Fruit fly (Drosophila melanogaster): ENCODE measurements around the gene Dyro.

The Dyro gene

DNA sequence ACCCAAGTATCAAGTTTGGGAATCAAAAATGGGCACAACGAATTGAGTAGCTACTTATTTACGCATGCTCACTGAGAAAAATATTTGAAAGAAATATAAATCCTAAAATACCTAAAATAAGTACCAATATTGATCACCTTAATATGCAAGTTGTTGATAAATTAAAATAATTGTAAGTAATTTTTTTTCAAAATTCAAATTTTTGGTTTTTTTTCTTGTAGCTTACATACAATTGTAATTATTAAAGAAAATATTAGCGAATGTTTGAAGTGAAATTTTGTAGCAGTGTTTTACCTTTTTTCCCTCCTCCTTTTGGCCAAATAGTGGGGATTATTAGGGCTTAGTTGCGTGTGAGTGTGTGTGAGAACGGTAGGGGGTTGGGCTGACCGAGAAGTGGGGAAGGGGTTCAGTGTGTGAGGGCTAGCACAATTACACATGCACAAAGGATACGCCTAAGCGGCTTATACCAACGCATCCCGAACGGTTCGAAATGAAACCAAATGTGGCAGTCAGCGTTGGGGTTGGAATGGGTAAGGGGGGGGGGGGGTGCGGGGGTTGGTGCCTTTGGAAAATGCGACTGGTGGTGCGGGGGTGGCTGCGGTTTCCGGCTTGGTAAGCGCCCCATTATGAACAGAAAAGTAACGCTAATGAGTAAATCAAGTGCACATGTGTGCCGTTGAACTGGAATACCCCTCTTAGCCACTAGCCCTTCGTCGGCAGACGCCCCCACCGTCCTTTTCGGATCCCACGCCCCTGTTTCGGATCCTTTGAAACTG, 14.2 kb upstream of the Dyro start (continued):
- no peak for TF ChIP-seq nerfin-2 (GFP tag; IDR thresholded peaks at IDR 0.05; ENCODE audit: partially characterized antibody)
- TF ChIP-seq Ssrp (tag; optimal IDR thresholded peaks at IDR 0.05): no peak
- no peak for TF ChIP-seq CG4854 (GFP tag; optimal IDR thresholded peaks at IDR 0.05)
- no peak for TF ChIP-seq Dad (GFP tag; optimal IDR thresholded peaks at IDR 0.05)
- no peak for TF ChIP-seq Tbp (GFP tag; optimal IDR thresholded peaks at IDR 0.05)
- no peak for TF ChIP-seq YL-1 (GFP tag; optimal IDR thresholded peaks at IDR 0.05)
- TF ChIP-seq rib (GFP tag; IDR thresholded peaks at IDR 0.05): peak; percentile 24; the same call in 1 of the 2 replicates
- no peak for TF ChIP-seq CG7745 (tag; optimal IDR thresholded peaks at IDR 0.05)
- no peak for TF ChIP-seq Scr (GFP tag; IDR thresholded peaks at IDR 0.05; ENCODE audit: partially characterized antibody)
- no peak; the same call in 2 of the 3 replicates for TF ChIP-seq CG6791 (GFP tag; IDR thresholded peaks at IDR 0.05; ENCODE audit: partially characterized antibody)
- no peak for TF ChIP-seq danr (GFP tag; IDR thresholded peaks at IDR 0.05)
- peak; percentile 2 for TF ChIP-seq Xbp1 (GFP tag; optimal IDR thresholded peaks at IDR 0.05)
- no peak for TF ChIP-seq CG6683 (GFP tag; optimal IDR thresholded peaks at IDR 0.05)
- TF ChIP-seq Poxn (GFP tag; IDR thresholded peaks at IDR 0.05): no peak

DNA sequence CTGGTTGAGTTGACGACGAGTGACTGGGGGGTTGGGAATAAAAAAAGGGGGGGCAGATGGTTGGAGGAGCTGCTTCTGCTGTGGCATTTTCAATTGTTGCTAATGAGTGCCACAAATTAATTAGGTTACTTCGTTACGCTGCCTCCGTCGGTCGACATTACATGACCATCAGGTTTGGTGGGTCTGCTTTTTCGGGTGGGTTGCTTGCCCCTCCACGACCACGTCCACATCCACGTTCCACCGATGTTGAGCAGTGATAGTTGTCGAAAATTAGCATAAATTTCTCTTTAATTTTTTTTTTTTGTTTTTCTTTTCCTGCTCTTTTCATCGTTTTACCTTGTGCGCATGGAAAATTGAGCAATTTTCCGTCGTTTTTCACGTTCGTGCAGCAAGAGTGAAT, 12.8 kb upstream of the Dyro start:
- TF ChIP-seq CG31441 (GFP tag; IDR thresholded peaks at IDR 0.05) (no peak), Awh (GFP tag; IDR thresholded peaks at IDR 0.05) (peak; percentile 89), crc (GFP tag; optimal IDR thresholded peaks at IDR 0.05) (no peak), CG15479 (GFP tag; optimal IDR thresholded peaks at IDR 0.05) (no peak), CG16813 (GFP tag; IDR thresholded peaks at IDR 0.05; ENCODE audit: partially characterized antibody) (no peak), HHEX (GFP tag; optimal IDR thresholded peaks at IDR 0.05) (peak; percentile 14), Vsx1 (GFP tag; optimal IDR thresholded peaks at IDR 0.05) (peak; percentile 30), usp (GFP tag; optimal IDR thresholded peaks at IDR 0.05) (no peak), CG34422 (GFP tag; IDR thresholded peaks at IDR 0.05) (0 out of 3 replicates have a peak, but pooled peaks have one; percentile 38), crol (GFP tag; IDR thresholded peaks at IDR 0.05) (peak; percentile 50), CG10543 (GFP tag; optimal IDR thresholded peaks at IDR 0.05) (peak; percentile 1), disco-r (GFP tag; optimal IDR thresholded peaks at IDR 0.05) (no peak), sens (GFP tag) (peak; percentile 44), sqz (GFP tag; optimal IDR thresholded peaks at IDR 0.05) (peak; percentile 63), CG13287 (GFP tag; IDR thresholded peaks at IDR 0.05; ENCODE audit: partially characterized antibody) (no peak), vvl (GFP tag; IDR thresholded peaks at IDR 0.05) (peak; percentile 64; the same call in 1 of the 2 replicates), amos (GFP tag; IDR thresholded peaks at IDR 0.05; ENCODE audit: partially characterized antibody) (no peak), CG6689 (GFP tag; IDR thresholded peaks at IDR 0.05) (0 out of 2 replicates have a peak, but pooled peaks have one; percentile 12), kni (GFP tag; optimal IDR thresholded peaks at IDR 0.05) (peak; percentile 17), Aef1 (GFP tag; IDR thresholded peaks at IDR 0.05) (no peak), CG14441 (GFP tag; IDR thresholded peaks at IDR 0.05) (0 out of 2 replicates have a peak, but pooled peaks have one; percentile 17), ci (GFP tag; IDR thresholded peaks at IDR 0.05) (0 out of 3 replicates have a peak, but pooled peaks have one; percentile 33), CG7745 (tag; optimal IDR thresholded peaks at IDR 0.05) (peak; percentile 53), p53 (GFP tag; optimal IDR thresholded peaks at IDR 0.05) (no peak), Med (GFP tag) (peak; percentile 53), CG6175 (GFP tag; IDR thresholded peaks at IDR 0.05) (peak; percentile 41; the same call in 1 of the 3 replicates), fd3F (GFP tag; optimal IDR thresholded peaks at IDR 0.05) (no peak), ara (GFP tag; IDR thresholded peaks at IDR 0.05) (no peak), CG18764 (GFP tag; optimal IDR thresholded peaks at IDR 0.05) (no peak), Pdp1 (GFP tag; optimal IDR thresholded peaks at IDR 0.05) (no peak)

Measured in whole organism, embryonic.